Fruit fly (Drosophila melanogaster) whole organism, prepupa: Measurements from ENCODE around the gene CG34149.

Source experiments
- CG11902 ChIP-seq: fragments of 200-800 bp; sonication (Bioruptor generic); optimal IDR thresholded peaks from 3 replicates; lab custom pipeline; 2016; ENCODE audit warnings: missing biosample characterization, missing genetic modification characterization
- CG16779 ChIP-seq: fragments of 200-800 bp; sonication (Bioruptor generic); optimal IDR thresholded peaks from 3 replicates; lab custom pipeline; 2017; ENCODE audit warnings: missing biosample characterization, mild to moderate bottlenecking, missing genetic modification characterization
- CG6276 ChIP-seq: fragments of 200-800 bp; sonication (Bioruptor generic); optimal IDR thresholded peaks from 2 replicates; lab custom pipeline; 2017; ENCODE audit warnings: missing biosample characterization, mild to moderate bottlenecking, missing genetic modification characterization
- CG6854 ChIP-seq: fragments of 200-800 bp; sonication (Bioruptor generic); optimal IDR thresholded peaks from 2 replicates; lab custom pipeline; 2017; ENCODE audit warnings: missing biosample characterization, mild to moderate bottlenecking, missing genetic modification characterization
- CG8119 ChIP-seq: fragments of 200-800 bp; sonication (Bioruptor generic); IDR thresholded peaks from 3 replicates; pipeline ENCODE4 v1.3.6; 2022; ENCODE audit warnings: missing biosample characterization, missing genetic modification characterization
- Ets21C ChIP-seq: fragments of 200-800 bp; sonication (Bioruptor generic); optimal IDR thresholded peaks from 3 replicates; lab custom pipeline; 2016; ENCODE audit warnings: missing biosample characterization, missing genetic modification characterization
- Gug ChIP-seq: fragments of 200-800 bp; sonication (Bioruptor generic); IDR thresholded peaks from 2 replicates; pipeline ENCODE4 v1.3.6; 2022; ENCODE audit warnings: missing biosample characterization, missing genetic modification characterization
- OdsH ChIP-seq: fragments of 200-800 bp; sonication (Bioruptor generic); optimal IDR thresholded peaks from 3 replicates; lab custom pipeline; 2016; ENCODE audit warnings: missing biosample characterization, missing genetic modification characterization
- acj6 ChIP-seq: fragments of 200-800 bp; sonication (Bioruptor generic); optimal IDR thresholded peaks from 3 replicates; lab custom pipeline; 2016; ENCODE audit warnings: missing biosample characterization, missing genetic modification characterization
- cyc ChIP-seq: fragments of 200-800 bp; sonication (Bioruptor generic); optimal IDR thresholded peaks from 3 replicates; lab custom pipeline; 2016; ENCODE audit warnings: missing biosample characterization, missing genetic modification characterization
- esn ChIP-seq: fragments of 200-800 bp; sonication (Bioruptor generic); optimal IDR thresholded peaks from 2 replicates; lab custom pipeline; 2016; ENCODE audit warnings: missing biosample characterization, mild to moderate bottlenecking, missing genetic modification characterization, moderate library complexity
- fkh ChIP-seq: fragments of 200-800 bp; sonication (Bioruptor generic); optimal IDR thresholded peaks from 3 replicates; lab custom pipeline; 2017; ENCODE audit warnings: missing biosample characterization, mild to moderate bottlenecking, missing genetic modification characterization, moderate library complexity
- lz ChIP-seq: fragments of 200-800 bp; sonication (Bioruptor generic); optimal IDR thresholded peaks from 3 replicates; lab custom pipeline; 2016; ENCODE audit warnings: missing biosample characterization, missing genetic modification characterization
- net ChIP-seq: fragments of 200-800 bp; sonication (Bioruptor generic); optimal IDR thresholded peaks from 3 replicates; lab custom pipeline; 2016; ENCODE audit warnings: missing biosample characterization, missing genetic modification characterization

dm6 chr3R:22331691-22332090 is 48.2 kb upstream of the CG34149 start, which contains the start of gene CG13862:
- TF ChIP-seq fkh (GFP tag; lab: Kevin White, UChicago) (no peak), OdsH (no peak), lz (GFP tag; lab: Kevin White, UChicago) (no peak), esn (GFP tag; lab: Kevin White, UChicago) (no peak), Gug (GFP tag; lab: Robert Waterston, UW) (no peak), CG6854 (no peak), CG16779 (tag; lab: Kevin White, UChicago) (no peak), cyc (no peak), CG8119 (GFP tag; lab: Robert Waterston, UW) (no peak), acj6 (GFP tag; lab: Kevin White, UChicago) (no peak), net (GFP tag; lab: Kevin White, UChicago) (no peak), Ets21C (no peak), CG6276 (GFP tag; lab: Kevin White, UChicago) (no peak), CG11902 (no peak)
